ENCODE assay signal across 1 fruit fly cellular context in the genomic region with DNA sequence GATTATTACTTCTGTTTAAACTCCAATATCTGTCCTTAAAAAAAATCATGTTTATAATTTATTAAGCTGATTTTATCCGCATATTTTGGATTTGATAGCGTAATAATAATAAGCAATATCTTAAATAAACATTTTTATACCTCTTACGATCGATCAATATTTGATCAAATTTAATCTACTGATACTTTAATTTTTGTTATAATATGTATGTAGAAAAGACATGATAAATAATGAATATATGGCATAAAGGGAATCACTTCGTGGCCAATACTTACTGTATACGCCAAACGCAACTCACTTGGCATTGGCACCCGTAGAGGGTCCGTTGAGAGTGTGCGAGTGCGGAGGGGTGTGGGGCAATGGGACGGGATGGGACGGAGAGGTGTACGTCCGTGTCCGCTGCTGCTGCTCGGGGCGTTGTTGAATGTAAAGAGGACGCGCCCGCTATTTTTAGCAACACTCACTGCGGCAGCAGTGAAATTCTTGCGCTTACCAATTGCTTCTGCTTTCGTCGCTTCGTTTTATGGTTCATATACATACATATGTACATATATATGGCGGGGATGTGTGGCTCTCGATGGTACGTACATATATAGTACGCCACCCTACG.
TF ChIP-seq lines count a peak whose summit lies in the region.

No protein-coding gene starts in this region.

TF ChIP-seq in whole organism, embryonic, 481 proteins besides CTCF, POLR2A, EP300 and RAD21 (continued from another document and continues in another):
- no peak for TF ChIP-seq fru (optimal IDR thresholded peaks at IDR 0.05; lab: Kevin White, UChicago)
- peak; percentile 2 for TF ChIP-seq CG12659 (GFP tag; optimal IDR thresholded peaks at IDR 0.05; lab: Kevin White, UChicago)
- TF ChIP-seq CG34376 (GFP tag; optimal IDR thresholded peaks at IDR 0.05; lab: Kevin White, UChicago): no peak
- TF ChIP-seq CG7271 (tag; optimal IDR thresholded peaks at IDR 0.05; lab: Kevin White, UChicago): no peak
- TF ChIP-seq chinmo (GFP tag; IDR thresholded peaks at IDR 0.05; lab: Robert Waterston, UW; ENCODE audit: partially characterized antibody): 0 out of 4 replicates have a peak, but pooled peaks have one; percentile 48
- no peak for TF ChIP-seq nau (GFP tag; optimal IDR thresholded peaks at IDR 0.05; lab: Kevin White, UChicago)
- TF ChIP-seq CoRest (tag; optimal IDR thresholded peaks at IDR 0.05; lab: Kevin White, UChicago): peak; percentile 49
- peak; percentile 3 for TF ChIP-seq NfI (GFP tag; optimal IDR thresholded peaks at IDR 0.05; lab: Kevin White, UChicago)
- no peak for TF ChIP-seq CG14050 (GFP tag; IDR thresholded peaks at IDR 0.05; lab: Robert Waterston, UW)
- no peak for TF ChIP-seq Sry-δ (GFP tag; optimal IDR thresholded peaks at IDR 0.05; lab: Kevin White, UChicago)
- TF ChIP-seq ind (GFP tag; optimal IDR thresholded peaks at IDR 0.05; lab: Kevin White, UChicago): peak; percentile 13
- TF ChIP-seq Lim3 (GFP tag; IDR thresholded peaks at IDR 0.05; lab: Robert Waterston, UW): no peak
- TF ChIP-seq CG17912 (GFP tag; optimal IDR thresholded peaks at IDR 0.05; lab: Kevin White, UChicago): no peak
- TF ChIP-seq bsh (GFP tag; optimal IDR thresholded peaks at IDR 0.05; lab: Kevin White, UChicago): no peak
- TF ChIP-seq trem (tag; optimal IDR thresholded peaks at IDR 0.05; lab: Kevin White, UChicago): no peak
- no peak for TF ChIP-seq CG10366 (GFP tag; IDR thresholded peaks at IDR 0.05; lab: Robert Waterston, UW)
- no peak for TF ChIP-seq otp (GFP tag; IDR thresholded peaks at IDR 0.05; lab: Robert Waterston, UW)
- no peak for TF ChIP-seq ap (GFP tag; IDR thresholded peaks at IDR 0.05; lab: Robert Waterston, UW)
- no peak for TF ChIP-seq grn (GFP tag; optimal IDR thresholded peaks at IDR 0.05; lab: Kevin White, UChicago)
- no peak for TF ChIP-seq tin (GFP tag; optimal IDR thresholded peaks at IDR 0.05; lab: Kevin White, UChicago)
- TF ChIP-seq CG17361 (GFP tag; IDR thresholded peaks at IDR 0.05; lab: Robert Waterston, UW): 0 out of 3 replicates have a peak, but pooled peaks have one; percentile 25
- no peak for TF ChIP-seq mld (GFP tag; IDR thresholded peaks at IDR 0.05; lab: Robert Waterston, UW; ENCODE audit: partially characterized antibody)
- TF ChIP-seq amos (GFP tag; IDR thresholded peaks at IDR 0.05; lab: Robert Waterston, UW; ENCODE audit: partially characterized antibody): no peak; the same call in 1 of the 2 replicates
- TF ChIP-seq CG11398 (GFP tag; optimal IDR thresholded peaks at IDR 0.05; lab: Kevin White, UChicago): no peak
- TF ChIP-seq Dad (GFP tag; optimal IDR thresholded peaks at IDR 0.05; lab: Kevin White, UChicago): no peak
- TF ChIP-seq CG10565 (GFP tag; optimal IDR thresholded peaks at IDR 0.05; lab: Kevin White, UChicago): no peak
- peak; percentile 70 for TF ChIP-seq sd (tag; optimal IDR thresholded peaks at IDR 0.05; lab: Kevin White, UChicago)
- TF ChIP-seq CG6272 (GFP tag; IDR thresholded peaks at IDR 0.05; lab: Robert Waterston, UW): no peak
- no peak for TF ChIP-seq Myb (GFP tag; optimal IDR thresholded peaks at IDR 0.05; lab: Kevin White, UChicago)
- TF ChIP-seq Rx (GFP tag; IDR thresholded peaks at IDR 0.05; lab: Robert Waterston, UW): no peak
- TF ChIP-seq nmo (GFP tag; optimal IDR thresholded peaks at IDR 0.05; lab: Kevin White, UChicago): no peak
- no peak for TF ChIP-seq Hmx (GFP tag; optimal IDR thresholded peaks at IDR 0.05; lab: Kevin White, UChicago)
- no peak for TF ChIP-seq CG13287 (GFP tag; IDR thresholded peaks at IDR 0.05; lab: Robert Waterston, UW; ENCODE audit: partially characterized antibody)
- TF ChIP-seq CG17186 (GFP tag; optimal IDR thresholded peaks at IDR 0.05; lab: Kevin White, UChicago): no peak
- TF ChIP-seq CG12236 (GFP tag; optimal IDR thresholded peaks at IDR 0.05; lab: Kevin White, UChicago): no peak
- no peak for TF ChIP-seq dimm (GFP tag; IDR thresholded peaks at IDR 0.05; lab: Robert Waterston, UW)
- TF ChIP-seq lilli (GFP tag; optimal IDR thresholded peaks at IDR 0.05; lab: Kevin White, UChicago): peak; percentile 26
- TF ChIP-seq Awh (GFP tag; IDR thresholded peaks at IDR 0.05; lab: Robert Waterston, UW): no peak
- TF ChIP-seq CG4820 (GFP tag; optimal IDR thresholded peaks at IDR 0.05; lab: Kevin White, UChicago): no peak
- TF ChIP-seq CG13424 (tag; optimal IDR thresholded peaks at IDR 0.05; lab: Kevin White, UChicago): peak; percentile 11
- no peak for TF ChIP-seq TFAM (GFP tag; optimal IDR thresholded peaks at IDR 0.05; lab: Kevin White, UChicago)
- TF ChIP-seq vnd (GFP tag; IDR thresholded peaks at IDR 0.05; lab: Robert Waterston, UW; ENCODE audit: partially characterized antibody): no peak
- no peak for TF ChIP-seq CG3281 (GFP tag; optimal IDR thresholded peaks at IDR 0.05; lab: Kevin White, UChicago)
- no peak for TF ChIP-seq CG3407 (GFP tag; optimal IDR thresholded peaks at IDR 0.05; lab: Kevin White, UChicago)
- no peak for TF ChIP-seq stwl (tag; optimal IDR thresholded peaks at IDR 0.05; lab: Kevin White, UChicago)
- no peak for TF ChIP-seq pb (GFP tag; optimal IDR thresholded peaks at IDR 0.05; lab: Kevin White, UChicago)
- no peak for TF ChIP-seq CG11695 (GFP tag; IDR thresholded peaks at IDR 0.05; lab: Robert Waterston, UW)
- TF ChIP-seq CG1233 (GFP tag; optimal IDR thresholded peaks at IDR 0.05; lab: Kevin White, UChicago): peak; percentile 1
- TF ChIP-seq Neu2 (GFP tag; optimal IDR thresholded peaks at IDR 0.05; lab: Kevin White, UChicago; ENCODE audit: borderline replicate concordance): no peak
- no peak for TF ChIP-seq CG7786 (GFP tag; optimal IDR thresholded peaks at IDR 0.05; lab: Kevin White, UChicago)
- TF ChIP-seq rib (GFP tag; IDR thresholded peaks at IDR 0.05; lab: Robert Waterston, UW): 0 out of 2 replicates have a peak, but pooled peaks have one; percentile 15
- TF ChIP-seq p53 (GFP tag; optimal IDR thresholded peaks at IDR 0.05; lab: Kevin White, UChicago): no peak
- TF ChIP-seq CG2199 (GFP tag; IDR thresholded peaks at IDR 0.05; lab: Robert Waterston, UW): no peak
- no peak for TF ChIP-seq CG17829 (tag; optimal IDR thresholded peaks at IDR 0.05; lab: Kevin White, UChicago)
- peak; percentile 39; the same call in 1 of the 3 replicates for TF ChIP-seq Dbx (GFP tag; IDR thresholded peaks at IDR 0.05; lab: Robert Waterston, UW)
- no peak for TF ChIP-seq CG4424 (GFP tag; optimal IDR thresholded peaks at IDR 0.05; lab: Kevin White, UChicago)
- TF ChIP-seq Drgx (GFP tag; IDR thresholded peaks at IDR 0.05; lab: Robert Waterston, UW): peak; percentile 6; the same call in 1 of the 2 replicates
- no peak for TF ChIP-seq da (GFP tag; optimal IDR thresholded peaks at IDR 0.05; lab: Kevin White, UChicago)
- no peak for TF ChIP-seq CG4617 (GFP tag; optimal IDR thresholded peaks at IDR 0.05; lab: Kevin White, UChicago; ENCODE audit: borderline replicate concordance)
- TF ChIP-seq HmgZ (tag; optimal IDR thresholded peaks at IDR 0.05; lab: Kevin White, UChicago): no peak
- no peak for TF ChIP-seq slbo (GFP tag; IDR thresholded peaks at IDR 0.05; lab: Robert Waterston, UW)
- no peak for TF ChIP-seq HHEX (GFP tag; optimal IDR thresholded peaks at IDR 0.05; lab: Kevin White, UChicago)
- no peak for TF ChIP-seq CG8359 (GFP tag; optimal IDR thresholded peaks at IDR 0.05; lab: Kevin White, UChicago; ENCODE audit: borderline replicate concordance)
- TF ChIP-seq inv (GFP tag; IDR thresholded peaks at IDR 0.05; lab: Robert Waterston, UW; ENCODE audit: partially characterized antibody): no peak
- TF ChIP-seq fu2 (GFP tag; optimal IDR thresholded peaks at IDR 0.05; lab: Kevin White, UChicago): no peak
- no peak for TF ChIP-seq shn (GFP tag; optimal IDR thresholded peaks at IDR 0.05; lab: Kevin White, UChicago)
- no peak for TF ChIP-seq ash1 (GFP tag; optimal IDR thresholded peaks at IDR 0.05; lab: Kevin White, UChicago)
- TF ChIP-seq Hr51 (GFP tag; optimal IDR thresholded peaks at IDR 0.05; lab: Kevin White, UChicago): peak in 1 of 2 experiments; percentile 22
- TF ChIP-seq H2.0 (GFP tag; IDR thresholded peaks at IDR 0.05; lab: Robert Waterston, UW): no peak
- TF ChIP-seq Side (GFP tag; optimal IDR thresholded peaks at IDR 0.05; lab: Kevin White, UChicago): no peak
- no peak for TF ChIP-seq zen2 (GFP tag; IDR thresholded peaks at IDR 0.05; lab: Robert Waterston, UW; ENCODE audit: partially characterized antibody)
- TF ChIP-seq cad (GFP tag; optimal IDR thresholded peaks at IDR 0.05; lab: Kevin White, UChicago): peak; percentile 1
- no peak for TF ChIP-seq maf-S (GFP tag; optimal IDR thresholded peaks at IDR 0.05; lab: Kevin White, UChicago)
- no peak for TF ChIP-seq CG12744 (GFP tag; optimal IDR thresholded peaks at IDR 0.05; lab: Kevin White, UChicago)
- TF ChIP-seq dmrt99B (tag; optimal IDR thresholded peaks at IDR 0.05; lab: Kevin White, UChicago): peak; percentile 4
- TF ChIP-seq HLH54F (GFP tag; optimal IDR thresholded peaks at IDR 0.05; lab: Kevin White, UChicago): no peak
- TF ChIP-seq dm (GFP tag; optimal IDR thresholded peaks at IDR 0.05; lab: Kevin White, UChicago): no peak
- TF ChIP-seq crol (GFP tag; IDR thresholded peaks at IDR 0.05; lab: Robert Waterston, UW): peak; percentile 90
- TF ChIP-seq C15 (GFP tag; IDR thresholded peaks at IDR 0.05; lab: Robert Waterston, UW): no peak
- no peak for TF ChIP-seq luna (GFP tag; optimal IDR thresholded peaks at IDR 0.05; lab: Kevin White, UChicago)
- TF ChIP-seq bcd (GFP tag; optimal IDR thresholded peaks at IDR 0.05; lab: Kevin White, UChicago): peak; percentile 7
- TF ChIP-seq Fer1 (GFP tag; optimal IDR thresholded peaks at IDR 0.05; lab: Kevin White, UChicago): peak; percentile 10
- TF ChIP-seq CG13775 (GFP tag; optimal IDR thresholded peaks at IDR 0.05; lab: Kevin White, UChicago): peak; percentile 20
- TF ChIP-seq bigmax (GFP tag; optimal IDR thresholded peaks at IDR 0.05; lab: Kevin White, UChicago): no peak
- TF ChIP-seq gce (GFP tag; IDR thresholded peaks at IDR 0.05; lab: Robert Waterston, UW): no peak
- no peak for TF ChIP-seq ranshi (GFP tag; IDR thresholded peaks at IDR 0.05; lab: Robert Waterston, UW)
- TF ChIP-seq CG9609 (GFP tag; optimal IDR thresholded peaks at IDR 0.05; lab: Kevin White, UChicago): no peak
- no peak for TF ChIP-seq Xbp1 (GFP tag; optimal IDR thresholded peaks at IDR 0.05; lab: Kevin White, UChicago)
- TF ChIP-seq Kr (GFP tag; optimal IDR thresholded peaks at IDR 0.05; lab: Kevin White, UChicago): no peak
- TF ChIP-seq Optix (GFP tag; IDR thresholded peaks at IDR 0.05; lab: Robert Waterston, UW): no peak
- no peak for TF ChIP-seq CG6765 (GFP tag; optimal IDR thresholded peaks at IDR 0.05; lab: Kevin White, UChicago)
- no peak for TF ChIP-seq CG11093 (GFP tag; IDR thresholded peaks at IDR 0.05; lab: Robert Waterston, UW)
- no peak for TF ChIP-seq psq (GFP tag; optimal IDR thresholded peaks at IDR 0.05; lab: Kevin White, UChicago)
- no peak for TF ChIP-seq bowl (GFP tag; IDR thresholded peaks at IDR 0.05; lab: Robert Waterston, UW)
- TF ChIP-seq exex (tag; optimal IDR thresholded peaks at IDR 0.05; lab: Kevin White, UChicago): no peak
- TF ChIP-seq Dip2 (GFP tag; IDR thresholded peaks at IDR 0.05; lab: Robert Waterston, UW): no peak
- TF ChIP-seq CG2116 (GFP tag; optimal IDR thresholded peaks at IDR 0.05; lab: Kevin White, UChicago): no peak
- peak; percentile 34 for TF ChIP-seq Sox102F (GFP tag; optimal IDR thresholded peaks at IDR 0.05; lab: Kevin White, UChicago)
- TF ChIP-seq CG2678 (tag; optimal IDR thresholded peaks at IDR 0.05; lab: Kevin White, UChicago): peak; percentile 58
- peak; percentile 91 for TF ChIP-seq CG12769 (tag; optimal IDR thresholded peaks at IDR 0.05; lab: Kevin White, UChicago)
- TF ChIP-seq Asciz (GFP tag; optimal IDR thresholded peaks at IDR 0.05; lab: Kevin White, UChicago): no peak
- no peak for TF ChIP-seq CG10462 (GFP tag; optimal IDR thresholded peaks at IDR 0.05; lab: Kevin White, UChicago)
- TF ChIP-seq jigr1 (GFP tag; IDR thresholded peaks at IDR 0.05; lab: Robert Waterston, UW): no peak
- TF ChIP-seq lab (GFP tag; optimal IDR thresholded peaks at IDR 0.05; lab: Kevin White, UChicago): no peak
- no peak for TF ChIP-seq btn (GFP tag; optimal IDR thresholded peaks at IDR 0.05; lab: Kevin White, UChicago)
- 0 out of 2 replicates have a peak, but pooled peaks have one; percentile 15 for TF ChIP-seq tna (GFP tag; IDR thresholded peaks at IDR 0.05; lab: Robert Waterston, UW; ENCODE audit: partially characterized antibody)
- TF ChIP-seq CG34422 (GFP tag; IDR thresholded peaks at IDR 0.05; lab: Robert Waterston, UW): no peak
- peak in 1 of 2 experiments; percentile 1 for TF ChIP-seq Eip74EF (GFP tag; optimal IDR thresholded peaks at IDR 0.05; lab: Kevin White, UChicago)
- TF ChIP-seq bbx (GFP tag; IDR thresholded peaks at IDR 0.05; lab: Robert Waterston, UW; ENCODE audit: partially characterized antibody): 0 out of 2 replicates have a peak, but pooled peaks have one; percentile 14
- TF ChIP-seq CG33557 (GFP tag; optimal IDR thresholded peaks at IDR 0.05; lab: Kevin White, UChicago): no peak
- no peak for TF ChIP-seq CG7987 (GFP tag; optimal IDR thresholded peaks at IDR 0.05; lab: Kevin White, UChicago)
- TF ChIP-seq Bteb2 (GFP tag; optimal IDR thresholded peaks at IDR 0.05; lab: Kevin White, UChicago): no peak
- TF ChIP-seq Meics (GFP tag; optimal IDR thresholded peaks at IDR 0.05; lab: Kevin White, UChicago): peak; percentile 41
- no peak for TF ChIP-seq CG8281 (tag; optimal IDR thresholded peaks at IDR 0.05; lab: Kevin White, UChicago)
- peak; percentile 15 for TF ChIP-seq CG12391 (tag; optimal IDR thresholded peaks at IDR 0.05; lab: Kevin White, UChicago)
- TF ChIP-seq gem (tag; optimal IDR thresholded peaks at IDR 0.05; lab: Kevin White, UChicago): peak; percentile 45
- TF ChIP-seq CG14441 (GFP tag; IDR thresholded peaks at IDR 0.05; lab: Robert Waterston, UW): no peak
- TF ChIP-seq z (GFP tag; IDR thresholded peaks at IDR 0.05; lab: Robert Waterston, UW): no peak
- TF ChIP-seq vfl (GFP tag; optimal IDR thresholded peaks at IDR 0.05; lab: Kevin White, UChicago): no peak
- peak; percentile 14 for TF ChIP-seq CG2712 (tag; optimal IDR thresholded peaks at IDR 0.05; lab: Kevin White, UChicago)
- TF ChIP-seq cwo (GFP tag; optimal IDR thresholded peaks at IDR 0.05; lab: Kevin White, UChicago): peak; percentile 14
- no peak for TF ChIP-seq gro (GFP tag; optimal IDR thresholded peaks at IDR 0.05; lab: Kevin White, UChicago)
- 0 out of 2 replicates have a peak, but pooled peaks have one; percentile 14 for TF ChIP-seq NFAT (GFP tag; IDR thresholded peaks at IDR 0.05; lab: Robert Waterston, UW)
- no peak for TF ChIP-seq CG9817 (tag; optimal IDR thresholded peaks at IDR 0.05; lab: Kevin White, UChicago)
- TF ChIP-seq CG1024 (GFP tag; IDR thresholded peaks at IDR 0.05; lab: Robert Waterston, UW): no peak
- peak; percentile 39 for TF ChIP-seq CG2120 (GFP tag; optimal IDR thresholded peaks at IDR 0.05; lab: Kevin White, UChicago)
